Worm (Caenorhabditis elegans): Measurements from ENCODE around the gene Y53G8AM.4.
"Not testable (repeated sequence)": the region's sequence is repeated elsewhere in the genome, so short reads cannot be mapped to it uniquely, and the experiment has no call there.

Y53G8AM.4 gene

ce11 chrIII:3259691-3260090, 4.2 kb upstream of the Y53G8AM.4 start, which contains the start of gene Y53G8AM.6:
Gene Y53G8AM.6 (minus strand): TSS chrIII:3259791.
- TF ChIP-seq npax-4, che-1, ceh-9 (tag; optimal IDR thresholded peaks at IDR 0.05): not testable (repeated sequence)

ce11 chrIII:3258306-3258705, 2.8 kb upstream of the Y53G8AM.4 start, which contains the start of gene nspg-7.2:
Gene nspg-7.2 (minus strand): TSS chrIII:3258406.
- TF ChIP-seq unc-42 (tag; optimal IDR thresholded peaks at IDR 0.05) (no peak), sox-4 (tag; optimal IDR thresholded peaks at IDR 0.05) (no peak), fkh-6 (tag; optimal IDR thresholded peaks at IDR 0.05) (no peak), sox-2 (GFP tag; IDR thresholded peaks at IDR 0.05) (no peak), C38D4.7 (GFP tag; optimal IDR thresholded peaks at IDR 0.05) (no peak), fkh-10 (GFP tag; optimal IDR thresholded peaks at IDR 0.05) (no peak), K02D7.2 (tag; optimal IDR thresholded peaks at IDR 0.05) (no peak), tbx-2 (tag; optimal IDR thresholded peaks at IDR 0.05) (no peak), elt-2 (tag; optimal IDR thresholded peaks at IDR 0.05) (no peak), nhr-232 (tag; optimal IDR thresholded peaks at IDR 0.05) (no peak), hlh-6 (tag; optimal IDR thresholded peaks at IDR 0.05) (no peak), unc-3 (GFP tag; conservative IDR thresholded peaks at IDR 0.05) (no peak), unc-3 (tag; optimal IDR thresholded peaks at IDR 0.05) (no peak), pha-2 (tag; optimal IDR thresholded peaks at IDR 0.05) (no peak), nhr-11 (tag; optimal IDR thresholded peaks at IDR 0.05) (no peak), Y22D7AL.16 (tag; optimal IDR thresholded peaks at IDR 0.05) (no peak), pat-9 (tag; optimal IDR thresholded peaks at IDR 0.05) (no peak), ceh-34 (tag; optimal IDR thresholded peaks at IDR 0.05) (no peak), odd-2 (tag; optimal IDR thresholded peaks at IDR 0.05) (no peak), ceh-48 (tag; optimal IDR thresholded peaks at IDR 0.05) (no peak), rnt-1 (tag; optimal IDR thresholded peaks at IDR 0.05) (no peak)

DNA sequence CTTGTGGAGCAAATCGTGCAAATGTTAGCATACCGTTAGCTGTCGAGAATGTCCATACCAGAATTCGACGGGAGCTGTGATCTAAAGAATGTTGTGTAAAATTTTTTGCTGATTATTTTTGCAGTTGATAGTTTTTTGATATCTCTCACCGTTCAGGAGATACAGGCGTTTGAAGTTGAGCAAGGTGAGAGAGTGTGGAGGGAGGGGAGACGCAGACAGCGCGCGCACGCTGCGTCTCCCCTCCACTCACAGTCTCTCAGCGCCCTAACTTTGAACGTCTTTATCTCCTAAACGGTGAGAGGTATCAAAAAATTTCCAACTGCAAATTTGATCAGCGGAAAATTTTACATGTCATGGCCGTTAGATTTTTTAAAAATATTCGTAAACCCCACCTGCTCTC, 452 bp downstream of the Y53G8AM.4 start:
- TF ChIP-seq tbx-2 (tag; optimal IDR thresholded peaks at IDR 0.05) (no peak), rnt-1 (tag; optimal IDR thresholded peaks at IDR 0.05) (no peak), gmeb-2 (tag; optimal IDR thresholded peaks at IDR 0.05) (no peak), pha-2 (tag; optimal IDR thresholded peaks at IDR 0.05) (no peak), fax-1 (tag; optimal IDR thresholded peaks at IDR 0.05) (no peak), fkh-6 (tag; optimal IDR thresholded peaks at IDR 0.05) (no peak), sdc-2 (tag; optimal IDR thresholded peaks at IDR 0.05) (no peak), ahr-1 (tag; optimal IDR thresholded peaks at IDR 0.05) (no peak), ceh-14 (tag; optimal IDR thresholded peaks at IDR 0.05) (no peak), nfya-1 (tag; optimal IDR thresholded peaks at IDR 0.05) (no peak), eyg-1 (tag; optimal IDR thresholded peaks at IDR 0.05) (no peak), ceh-45 (GFP tag; IDR thresholded peaks at IDR 0.05) (no peak), zip-5 (tag; optimal IDR thresholded peaks at IDR 0.05) (no peak), dve-1 (tag; optimal IDR thresholded peaks at IDR 0.05) (no peak)

DNA sequence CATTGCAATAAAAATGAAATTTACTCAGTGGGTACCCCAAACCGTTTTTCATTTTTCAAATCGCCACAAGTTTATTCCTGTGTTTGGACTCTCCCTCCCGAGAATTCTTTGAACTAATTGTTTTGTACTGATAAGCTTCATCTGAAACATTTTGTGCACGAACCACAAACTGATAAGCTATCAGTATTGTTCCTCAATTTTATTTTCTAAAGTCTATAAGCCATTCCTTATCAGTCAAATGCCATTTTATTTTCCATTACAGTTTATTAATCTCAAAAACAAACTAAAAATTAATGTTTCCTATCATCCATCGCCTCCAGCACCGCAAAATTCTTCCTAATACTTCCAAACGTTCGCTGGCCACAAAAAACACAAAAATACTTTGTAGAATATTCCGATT, 1.7 kb downstream of the Y53G8AM.4 start:
- TF ChIP-seq pag-3 (tag; optimal IDR thresholded peaks at IDR 0.05; ENCODE audit: borderline replicate concordance) = no peak
- TF ChIP-seq hlh-15 (tag; optimal IDR thresholded peaks at IDR 0.05) = no peak
- no peak for TF ChIP-seq ceh-2 (tag; optimal IDR thresholded peaks at IDR 0.05)
- peak; percentile 80 for TF ChIP-seq elt-2 (tag; optimal IDR thresholded peaks at IDR 0.05)

- TF ChIP-seq dmd-4 (tag; optimal IDR thresholded peaks at IDR 0.05; ENCODE audit: borderline replicate concordance) (no peak), nhr-11 (tag; optimal IDR thresholded peaks at IDR 0.05) (no peak), lin-11 (tag; optimal IDR thresholded peaks at IDR 0.05) (no peak), hlh-6 (tag; optimal IDR thresholded peaks at IDR 0.05) (no peak), che-1 (tag; optimal IDR thresholded peaks at IDR 0.05) (no peak), ahr-1 (tag; optimal IDR thresholded peaks at IDR 0.05) (no peak), mec-3 (tag; optimal IDR thresholded peaks at IDR 0.05; ENCODE audit: borderline replicate concordance) (no peak), ceh-34 (tag; optimal IDR thresholded peaks at IDR 0.05) (no peak), unc-42 (tag; optimal IDR thresholded peaks at IDR 0.05) (no peak), sox-4 (tag; optimal IDR thresholded peaks at IDR 0.05) (no peak), zip-5 (tag; optimal IDR thresholded peaks at IDR 0.05) (no peak), unc-55 (GFP tag; optimal IDR thresholded peaks at IDR 0.05) (no peak), pax-1 (tag; optimal IDR thresholded peaks at IDR 0.05) (no peak), ref-2 (tag; optimal IDR thresholded peaks at IDR 0.05) (no peak), T23F11.4 (GFP tag; optimal IDR thresholded peaks at IDR 0.05) (no peak), hlh-30 (tag; optimal IDR thresholded peaks at IDR 0.05; ENCODE audit: insufficient read depth) (no peak), fkh-10 (GFP tag; optimal IDR thresholded peaks at IDR 0.05) (no peak)
Measured at ce11 chrIII:3253043-3253442, 2.4 kb downstream of the Y53G8AM.4 start, which contains the start of gene Y53G8AL.3. Gene Y53G8AL.3 (minus strand): TSS chrIII:3253143.
